Fruit fly (Drosophila melanogaster) whole organism, embryonic: ENCODE data around the gene qm.

Source experiments
- CG12744 ChIP-seq: fragments of 200-800 bp; sonication (Bioruptor generic); optimal IDR thresholded peaks from 2 replicates; lab custom pipeline; 2016; ENCODE audit warnings: missing biosample characterization, missing genetic modification characterization
- CG13296 ChIP-seq: fragments of 200-800 bp; sonication (Bioruptor generic); optimal IDR thresholded peaks from 3 replicates; lab custom pipeline; 2018; ENCODE audit warnings: missing biosample characterization, mild to moderate bottlenecking, missing genetic modification characterization
- CG2129 ChIP-seq: fragments of 200-800 bp; sonication (Bioruptor generic); IDR thresholded peaks from 2 replicates; pipeline ENCODE4 v1.3.6; 2022; ENCODE audit warnings: missing biosample characterization, missing genetic modification characterization; ENCODE audit not compliant: partially characterized antibody
- CG3995 ChIP-seq: fragments of 200-800 bp; sonication (Bioruptor generic); optimal IDR thresholded peaks from 3 replicates; lab custom pipeline; 2016; ENCODE audit warnings: missing biosample characterization, missing genetic modification characterization
- CG6689 ChIP-seq: fragments of 200-800 bp; sonication (Bioruptor generic); IDR thresholded peaks from 2 replicates; pipeline ENCODE4 v1.3.6; 2022; ENCODE audit warnings: missing biosample characterization, missing genetic modification characterization
- CG9437 ChIP-seq: fragments of 200-800 bp; sonication (Bioruptor generic); optimal IDR thresholded peaks from 2 replicates; lab custom pipeline; 2018; ENCODE audit warnings: missing biosample characterization, mild to moderate bottlenecking, missing genetic modification characterization
- Ets65A ChIP-seq: fragments of 200-800 bp; sonication (Bioruptor generic); peaks from one replicate; lab custom pipeline; 2016; ENCODE audit warnings: missing biosample characterization, missing genetic modification characterization
- Fer2 ChIP-seq: fragments of 200-800 bp; sonication (Bioruptor generic); optimal IDR thresholded peaks from 2 replicates; lab custom pipeline; 2018; ENCODE audit warnings: missing biosample characterization, mild to moderate bottlenecking, missing genetic modification characterization, moderate library complexity
- HLH4C ChIP-seq: fragments of 200-800 bp; sonication (Bioruptor generic); IDR thresholded peaks from 3 replicates; pipeline ENCODE4 v1.3.6; 2022; ENCODE audit warnings: missing biosample characterization, missing genetic modification characterization; ENCODE audit not compliant: partially characterized antibody
- Nf-YC ChIP-seq: fragments of 200-800 bp; optimal IDR thresholded peaks from 3 replicates; lab custom pipeline; 2019; ENCODE audit warnings: missing biosample characterization, mild to moderate bottlenecking, missing genetic modification characterization, moderate library complexity
- dm ChIP-seq: fragments of 200-800 bp; sonication (Bioruptor generic); optimal IDR thresholded peaks from 3 replicates; lab custom pipeline; 2016; ENCODE audit warnings: missing biosample characterization, missing genetic modification characterization
- gfzf ChIP-seq: fragments of 200-800 bp; sonication (Bioruptor generic); optimal IDR thresholded peaks from 2 replicates; lab custom pipeline; 2016; ENCODE audit warnings: missing biosample characterization, mild to moderate bottlenecking, missing genetic modification characterization, moderate library complexity
- z ChIP-seq: fragments of 200-800 bp; sonication (Bioruptor generic); IDR thresholded peaks from 3 replicates; pipeline ENCODE4 v1.3.6; 2022; ENCODE audit warnings: missing biosample characterization, missing genetic modification characterization

- TF ChIP-seq CG6689 (GFP tag; lab: Robert Waterston, UW) (no peak), HLH4C (GFP tag; lab: Robert Waterston, UW) (no peak), gfzf (GFP tag; lab: Kevin White, UChicago) (no peak), CG3995 (no peak), CG2129 (GFP tag; lab: Robert Waterston, UW) (no peak), Ets65A (GFP tag; lab: Kevin White, UChicago) (no peak), Nf-YC (tag; lab: Kevin White, UChicago) (no peak), CG12744 (GFP tag; lab: Kevin White, UChicago) (no peak), Fer2 (tag; lab: Kevin White, UChicago) (no peak), z (GFP tag; lab: Robert Waterston, UW) (no peak), CG9437 (GFP tag; lab: Kevin White, UChicago) (no peak), CG13296 (no peak), dm (no peak)
Measured at dm6 chr3L:7312754-7313153, 35.4 kb upstream of the qm start, which contains the start of gene unc-13-4A.
